Worm (Caenorhabditis elegans) whole organism, L4 larva: Measurements from ENCODE around the gene msp-10.

ENCODE experiments used
- D1046.2 ChIP-seq: fragments of 200-800 bp; sonication (Bioruptor generic); IDR thresholded peaks from 2 replicates; pipeline ENCODE4 v1.3.6; 2022; ENCODE audit warnings: missing genetic modification characterization, missing compliant biosample characterization
- F26F4.8 ChIP-seq: fragments of 200-800 bp; sonication (Bioruptor generic); conservative IDR thresholded peaks from 2 replicates; pipeline ENCODE4 v1.3.6; 2022; ENCODE audit warnings: missing genetic modification characterization, missing compliant biosample characterization
- T26A8.4 ChIP-seq: fragments of 200-800 bp; sonication (Bioruptor generic); IDR thresholded peaks from 2 replicates; pipeline ENCODE4 v1.3.6; 2022; ENCODE audit warnings: missing genetic modification characterization, missing compliant biosample characterization
- Y48G9A.11 ChIP-seq: fragments of 200-800 bp; sonication (Bioruptor generic); IDR thresholded peaks from 2 replicates; pipeline ENCODE4 v1.3.6; 2022; ENCODE audit warnings: missing genetic modification reagents, missing genetic modification characterization, missing compliant biosample characterization
- Y5F2A.4 ChIP-seq: fragments of 200-800 bp; sonication (Bioruptor generic); optimal IDR thresholded peaks from 2 replicates; lab custom pipeline; 2018; ENCODE audit warnings: mild to moderate bottlenecking, missing genetic modification characterization, missing compliant biosample characterization
- Y75B8A.6 ChIP-seq: fragments of 200-800 bp; sonication (Bioruptor generic); IDR thresholded peaks from 2 replicates; pipeline ENCODE4 v1.3.6; 2022; ENCODE audit warnings: missing genetic modification reagents, missing genetic modification characterization, missing compliant biosample characterization
- ZK337.2 ChIP-seq: fragments of 200-800 bp; sonication (Bioruptor generic); IDR thresholded peaks from 2 replicates; pipeline ENCODE4 v1.3.6; 2022; ENCODE audit warnings: missing genetic modification reagents, missing genetic modification characterization, missing compliant biosample characterization
- ceh-32 ChIP-seq: sonication (generic microtip); optimal IDR thresholded peaks from 2 replicates; lab custom pipeline; 2016; ENCODE audit warnings: mild to moderate bottlenecking, missing genetic modification characterization, missing compliant biosample characterization; ENCODE audit not compliant: poor library complexity
- ceh-44 ChIP-seq: fragments of 200-800 bp; sonication (Bioruptor generic); IDR thresholded peaks from 2 replicates; pipeline ENCODE4 v1.3.6; 2022; ENCODE audit warnings: missing genetic modification reagents, missing genetic modification characterization, missing compliant biosample characterization
- daf-16 ChIP-seq, 3 experiments: sonication (generic microtip); optimal IDR thresholded peaks; 2 replicates each; lab custom pipeline; 2016 to 2017; ENCODE audit warnings: missing genetic modification characterization in 3 of 3, missing genetic modification reagents in 3 of 3, mild to moderate bottlenecking in 2 of 3, missing compliant biosample characterization in 2 of 3, missing biosample characterization in 1 of 3, moderate library complexity in 1 of 3
- daf-19 ChIP-seq: fragments of 200-800 bp; sonication (Bioruptor generic); conservative IDR thresholded peaks from 2 replicates; pipeline ENCODE4 v1.3.6; 2022; ENCODE audit warnings: missing genetic modification characterization, missing compliant biosample characterization
- dmd-6 ChIP-seq: fragments of 200-800 bp; sonication (Bioruptor generic); IDR thresholded peaks from 2 replicates; pipeline ENCODE4 v1.3.6; 2022; ENCODE audit warnings: missing genetic modification reagents, missing genetic modification characterization, missing compliant biosample characterization
- dmd-8 ChIP-seq: fragments of 200-800 bp; sonication (Bioruptor generic); IDR thresholded peaks from 2 replicates; pipeline ENCODE4 v1.3.6; 2022; ENCODE audit warnings: missing genetic modification characterization, missing compliant biosample characterization
- dpl-1 ChIP-seq: fragments of 150-350 bp; optimal IDR thresholded peaks from 2 replicates; lab custom pipeline; 2014; ENCODE audit warnings: missing biosample characterization, missing genetic modification reagents, missing genetic modification characterization
- dve-1 ChIP-seq: sonication (generic microtip); optimal IDR thresholded peaks from 2 replicates; lab custom pipeline; 2017; ENCODE audit warnings: antibody characterized with exemption, mild to moderate bottlenecking, missing genetic modification characterization, missing compliant biosample characterization; ENCODE audit not compliant: insufficient read depth
- egl-27 ChIP-seq: sonication (generic microtip); optimal IDR thresholded peaks from 3 replicates; lab custom pipeline; 2017; ENCODE audit warnings: missing biosample characterization, missing genetic modification reagents, missing genetic modification characterization
- egl-43 ChIP-seq: fragments of 200-800 bp; sonication (Bioruptor generic); IDR thresholded peaks from 2 replicates; pipeline ENCODE4 v1.3.6; 2022; ENCODE audit warnings: missing genetic modification reagents, missing genetic modification characterization, missing compliant biosample characterization
- fos-1 ChIP-seq: fragments of 150-350 bp; optimal IDR thresholded peaks from 2 replicates; lab custom pipeline; 2014; ENCODE audit warnings: missing biosample characterization, missing genetic modification characterization
- gei-8 ChIP-seq: fragments of 200-800 bp; sonication (Bioruptor generic); optimal IDR thresholded peaks from 2 replicates; lab custom pipeline; 2018; ENCODE audit warnings: mild to moderate bottlenecking, missing genetic modification characterization, missing compliant biosample characterization
- hlh-11 ChIP-seq: fragments of 200-800 bp; sonication (Bioruptor generic); optimal IDR thresholded peaks from 2 replicates; lab custom pipeline; 2018; ENCODE audit warnings: mild to moderate bottlenecking, missing genetic modification characterization, missing compliant biosample characterization
- hlh-30 ChIP-seq: sonication (generic microtip); optimal IDR thresholded peaks from 2 replicates; lab custom pipeline; 2017; ENCODE audit warnings: antibody characterized with exemption, mild to moderate bottlenecking, missing genetic modification characterization, missing compliant biosample characterization; ENCODE audit not compliant: insufficient read depth
- jun-1 ChIP-seq: fragments of 150-350 bp; optimal IDR thresholded peaks from 2 replicates; lab custom pipeline; 2014; ENCODE audit warnings: missing biosample characterization, missing genetic modification reagents, missing genetic modification characterization
- lim-7 ChIP-seq: fragments of 200-800 bp; sonication (Bioruptor generic); IDR thresholded peaks from 2 replicates; pipeline ENCODE4 v1.3.6; 2022; ENCODE audit warnings: missing genetic modification characterization, missing compliant biosample characterization
- lin-15B ChIP-seq: fragments of 150-350 bp; sonication (generic microtip); optimal IDR thresholded peaks from 3 replicates; lab custom pipeline; 2014; ENCODE audit warnings: missing biosample characterization, missing genetic modification characterization
- lsy-2 ChIP-seq, 2 experiments: fragments of 150-350 bp in 1 of 2; sonication (generic microtip) in 1 of 2; optimal IDR thresholded peaks; 2 replicates each; lab custom pipeline; 2014 to 2017; ENCODE audit warnings: missing biosample characterization in 2 of 2, missing genetic modification characterization in 2 of 2
- madf-5 ChIP-seq, 2 experiments: fragments of 200-800 bp; sonication (Bioruptor generic); IDR thresholded peaks; 2 replicates each; pipeline ENCODE4 v1.3.6; 2022; ENCODE audit warnings: missing compliant biosample characterization in 2 of 2, missing genetic modification characterization in 2 of 2
- madf-9 ChIP-seq: fragments of 200-800 bp; sonication (Bioruptor generic); conservative IDR thresholded peaks from 2 replicates; pipeline ENCODE4 v1.3.6; 2022; ENCODE audit warnings: missing genetic modification reagents, missing genetic modification characterization, missing compliant biosample characterization
- mdl-1 ChIP-seq, 2 experiments: fragments of 150-350 bp in 1 of 2; sonication (generic microtip) in 1 of 2; optimal IDR thresholded peaks; 2 replicates each; lab custom pipeline; 2014 to 2017; ENCODE audit warnings: missing biosample characterization in 2 of 2, missing genetic modification characterization in 2 of 2
- mep-1 ChIP-seq: fragments of 150-350 bp; sonication (generic microtip); optimal IDR thresholded peaks from 3 replicates; lab custom pipeline; 2014; ENCODE audit warnings: missing biosample characterization, missing genetic modification characterization
- mes-2 ChIP-seq: sonication (generic microtip); optimal IDR thresholded peaks from 2 replicates; lab custom pipeline; 2016; ENCODE audit warnings: missing genotype, mild to moderate bottlenecking, missing genetic modification characterization, missing compliant biosample characterization; ENCODE audit not compliant: poor library complexity, severe bottlenecking
- mxl-2 ChIP-seq: fragments of 200-800 bp; sonication (Bioruptor generic); conservative IDR thresholded peaks from 2 replicates; pipeline ENCODE4 v1.3.6; 2022; ENCODE audit warnings: missing genetic modification reagents, missing genetic modification characterization, missing compliant biosample characterization
- nhr-11 ChIP-seq: fragments of 150-350 bp; optimal IDR thresholded peaks from 2 replicates; lab custom pipeline; 2014; ENCODE audit warnings: missing biosample characterization, missing genetic modification characterization
- nhr-111 ChIP-seq: fragments of 200-800 bp; sonication (Bioruptor generic); optimal IDR thresholded peaks from 2 replicates; lab custom pipeline; 2018; ENCODE audit warnings: mild to moderate bottlenecking, missing genetic modification characterization, missing compliant biosample characterization
- nhr-25 ChIP-seq: sonication (generic microtip); optimal IDR thresholded peaks from 2 replicates; lab custom pipeline; 2017; ENCODE audit warnings: missing genetic modification characterization, mild to moderate bottlenecking, missing compliant biosample characterization, antibody characterized with exemption, moderate library complexity, borderline replicate concordance; ENCODE audit not compliant: insufficient read depth
- nhr-28 ChIP-seq: fragments of 150-350 bp; optimal IDR thresholded peaks from 2 replicates; lab custom pipeline; 2014; ENCODE audit warnings: missing biosample characterization, missing genetic modification characterization
- pha-4 ChIP-seq, 2 experiments: fragments of 150-350 bp in 1 of 2; fragments of 200-800 bp in 1 of 2; sonication (Bioruptor generic) in 1 of 2; IDR thresholded peaks in 1 of 2; optimal IDR thresholded peaks in 1 of 2; 2 replicates each; pipeline versions ENCODE4 v1.3.6 to Lab custom; 2014 to 2022; ENCODE audit warnings: missing genetic modification characterization in 2 of 2, missing genetic modification reagents in 2 of 2, missing biosample characterization in 1 of 2, missing compliant biosample characterization in 1 of 2
- php-3 ChIP-seq: fragments of 200-800 bp; sonication (Bioruptor generic); IDR thresholded peaks from 2 replicates; pipeline ENCODE4 v1.3.6; 2022; ENCODE audit warnings: missing genetic modification reagents, missing genetic modification characterization, missing compliant biosample characterization
- pqm-1 ChIP-seq: sonication (generic microtip); optimal IDR thresholded peaks from 2 replicates; lab custom pipeline; 2017; ENCODE audit warnings: missing biosample characterization, missing genetic modification characterization
- skn-1 ChIP-seq: fragments of 150-350 bp; optimal IDR thresholded peaks from 2 replicates; lab custom pipeline; 2014; ENCODE audit warnings: missing biosample characterization, missing genetic modification characterization
- snpc-4 ChIP-seq: fragments of 150-350 bp; optimal IDR thresholded peaks from 2 replicates; lab custom pipeline; 2014; ENCODE audit warnings: missing biosample characterization, missing genetic modification characterization
- spr-3 ChIP-seq: fragments of 200-800 bp; sonication (Bioruptor generic); optimal IDR thresholded peaks from 2 replicates; lab custom pipeline; 2018; ENCODE audit warnings: mild to moderate bottlenecking, missing genetic modification characterization, missing compliant biosample characterization
- unc-62 ChIP-seq, 3 experiments: fragments of 150-350 bp in 1 of 3; sonication (generic microtip); optimal IDR thresholded peaks in 2 of 3; peaks in 1 of 3; 1 replicate in 1 of 3; 2 replicates in 2 of 3; lab custom pipeline; 2014 to 2017; ENCODE audit warnings: missing biosample characterization in 3 of 3, missing genetic modification characterization in 3 of 3, missing genetic modification reagents in 3 of 3, missing genotype in 1 of 3

Gene msp-10

ce11 chrIV:9872210-9872609, 34.8 kb downstream of the msp-10 start (continued):
- TF ChIP-seq Y5F2A.4 (GFP tag; lab: Kevin White, UChicago), result no peak
- TF ChIP-seq egl-27, result no peak
- TF ChIP-seq nhr-25, result no peak

ce11 chrIV:9872786-9873185, 35.3 kb downstream of the msp-10 start:
- TF ChIP-seq mes-2 (tag; lab: Kevin White, UChicago) (peak; percentile 9), fos-1 (tag; lab: Kevin White, UChicago) (no peak), dmd-8 (GFP tag; lab: Robert Waterston, UW) (no peak), F26F4.8 (GFP tag; lab: Robert Waterston, UW) (no peak), lsy-2 (tag; optimal IDR thresholded peaks at IDR 0.05; lab: Kevin White, UChicago) (peak in 1 of 2 experiments; percentile 19), mxl-2 (no peak), dpl-1 (GFP tag; lab: Kevin White, UChicago) (no peak), egl-27 (no peak), nhr-28 (tag; lab: Kevin White, UChicago) (peak; percentile 73), Y5F2A.4 (GFP tag; lab: Kevin White, UChicago) (no peak), D1046.2 (GFP tag; lab: Robert Waterston, UW) (no peak), dmd-6 (GFP tag; lab: Robert Waterston, UW) (peak; percentile 46; the same call in 1 of the 2 replicates), Y75B8A.6 (GFP tag; lab: Robert Waterston, UW) (no peak), daf-19 (GFP tag; lab: Robert Waterston, UW) (no peak), nhr-11 (tag; lab: Kevin White, UChicago) (no peak), php-3 (GFP tag; lab: Robert Waterston, UW) (no peak), madf-9 (GFP tag; lab: Robert Waterston, UW) (no peak), nhr-111 (GFP tag; lab: Kevin White, UChicago) (no peak), Y48G9A.11 (no peak), pha-4 (GFP tag; IDR thresholded peaks at IDR 0.05; lab: Robert Waterston, UW) (no peak), pha-4 (tag; optimal IDR thresholded peaks at IDR 0.05; lab: Kevin White, UChicago) (no peak), gei-8 (GFP tag; lab: Kevin White, UChicago) (no peak), ZK337.2 (GFP tag; lab: Robert Waterston, UW) (no peak), pqm-1 (tag; lab: Kevin White, UChicago) (peak; percentile 69), egl-43 (GFP tag; lab: Robert Waterston, UW) (no peak), lim-7 (no peak), jun-1 (tag; lab: Kevin White, UChicago) (no peak), hlh-11 (tag; lab: Kevin White, UChicago) (peak; percentile 47), nhr-25 (no peak), spr-3 (GFP tag; lab: Kevin White, UChicago) (no peak), hlh-30 (tag; lab: Kevin White, UChicago) (peak; percentile 43), skn-1 (tag; lab: Kevin White, UChicago) (no peak), dve-1 (tag; lab: Kevin White, UChicago) (peak; percentile 64), daf-16 (GFP tag; optimal IDR thresholded peaks at IDR 0.05; lab: Kevin White, UChicago) (no peak), daf-16 (tag; optimal IDR thresholded peaks at IDR 0.05; lab: Kevin White, UChicago) (peak; percentile 85), madf-5 (GFP tag; IDR thresholded peaks at IDR 0.05; lab: Robert Waterston, UW) (no peak), mdl-1 (tag; optimal IDR thresholded peaks at IDR 0.05; lab: Kevin White, UChicago) (peak in 1 of 2 experiments; percentile 44), ceh-44 (GFP tag; lab: Robert Waterston, UW) (no peak), snpc-4 (tag; lab: Kevin White, UChicago) (no peak), lin-15B (tag; lab: Kevin White, UChicago) (no peak), ceh-32 (tag; lab: Kevin White, UChicago) (no peak), mep-1 (tag; lab: Kevin White, UChicago) (peak; percentile 30), unc-62 (GFP tag; optimal IDR thresholded peaks at IDR 0.05 in 1 of 2; lab: Kevin White, UChicago) (peak in 1 of 2 experiments; percentile 51), unc-62 (tag; optimal IDR thresholded peaks at IDR 0.05; lab: Kevin White, UChicago) (no peak), T26A8.4 (GFP tag; lab: Robert Waterston, UW) (no peak)
